Fruit fly (Drosophila melanogaster) whole organism, wandering third instar larva: Measurements from ENCODE around the gene CG9396.
A peak's percentile ranks its signal among the peaks of the same experiment; 100 is the strongest.

Source experiments
- Abd-B ChIP-seq: fragments of >200 bp; optimal IDR thresholded peaks from 2 replicates; lab custom pipeline; 2017; ENCODE audit warnings: missing biosample characterization, missing genetic modification characterization
- CG32264 ChIP-seq: fragments of 200-800 bp; sonication (Bioruptor generic); optimal IDR thresholded peaks from 2 replicates; lab custom pipeline; 2016; ENCODE audit warnings: missing biosample characterization, missing genetic modification characterization
- CG9705 ChIP-seq: fragments of 200-800 bp; sonication (Bioruptor generic); optimal IDR thresholded peaks from 2 replicates; lab custom pipeline; 2018; ENCODE audit warnings: missing biosample characterization, mild to moderate bottlenecking, missing genetic modification characterization
- CrebA ChIP-seq: fragments of 200-800 bp; sonication (Bioruptor generic); optimal IDR thresholded peaks from 2 replicates; lab custom pipeline; 2016; ENCODE audit warnings: missing biosample characterization, mild to moderate bottlenecking, missing genetic modification characterization, borderline replicate concordance
- Dfd ChIP-seq: fragments of >200 bp; optimal IDR thresholded peaks from 2 replicates; lab custom pipeline; 2017; ENCODE audit warnings: missing biosample characterization, missing genetic modification characterization
- Dif ChIP-seq: fragments of 200-275, 200-300 bp; sonication (Bioruptor generic); optimal IDR thresholded peaks from 2 replicates; lab custom pipeline; 2018; ENCODE audit warnings: missing biosample characterization, missing genetic modification characterization; ENCODE audit not compliant: partially characterized antibody
- GATAd ChIP-seq: sonication (Bioruptor generic); optimal IDR thresholded peaks from 2 replicates; lab custom pipeline; 2016; ENCODE audit warnings: missing biosample characterization, missing genetic modification characterization
- HLH106 ChIP-seq: fragments of 200-800 bp; optimal IDR thresholded peaks from 3 replicates; lab custom pipeline; 2019; ENCODE audit warnings: missing biosample characterization, mild to moderate bottlenecking, missing genetic modification characterization, moderate library complexity
- Hnf4 ChIP-seq: fragments of 200-800 bp; sonication (Bioruptor generic); optimal IDR thresholded peaks from 2 replicates; lab custom pipeline; 2016; ENCODE audit warnings: missing biosample characterization, mild to moderate bottlenecking, missing genetic modification characterization
- Hr78 ChIP-seq: fragments of >200 bp; optimal IDR thresholded peaks from 2 replicates; lab custom pipeline; 2017; ENCODE audit warnings: missing biosample characterization, missing genetic modification characterization
- Hr83 ChIP-seq: fragments of 200-300 bp; sonication (Bioruptor generic); optimal IDR thresholded peaks from 2 replicates; lab custom pipeline; 2016; ENCODE audit warnings: missing biosample characterization, mild to moderate bottlenecking, missing genetic modification characterization, moderate library complexity; ENCODE audit not compliant: poor library complexity, severe bottlenecking
- Jra ChIP-seq: sonication (Bioruptor generic); optimal IDR thresholded peaks from 2 replicates; lab custom pipeline; 2016; ENCODE audit warnings: missing biosample characterization, missing genetic modification characterization
- Mio ChIP-seq: sonication (Bioruptor generic); optimal IDR thresholded peaks from 2 replicates; lab custom pipeline; 2016; ENCODE audit warnings: missing biosample characterization, missing genetic modification characterization
- Myc ChIP-seq: fragments of >200 bp; optimal IDR thresholded peaks from 2 replicates; lab custom pipeline; 2017
- N ChIP-seq: fragments of >200 bp; optimal IDR thresholded peaks from 2 replicates; lab custom pipeline; 2018; ENCODE audit warnings: missing biosample characterization, missing external identifiers, missing genetic modification characterization
- OdsH ChIP-seq: fragments of 200-800 bp; sonication (Bioruptor generic); optimal IDR thresholded peaks from 2 replicates; lab custom pipeline; 2016; ENCODE audit warnings: missing biosample characterization, mild to moderate bottlenecking, missing genetic modification characterization
- Rel ChIP-seq, 2 experiments: fragments of 200-800 bp; sonication (Bioruptor generic) in 1 of 2; optimal IDR thresholded peaks; 2 replicates in 1 of 2; 3 replicates in 1 of 2; lab custom pipeline; 2016 to 2019; ENCODE audit warnings: mild to moderate bottlenecking in 2 of 2, missing biosample characterization in 2 of 2, missing genetic modification characterization in 2 of 2, moderate library complexity in 1 of 2
- Sp1 ChIP-seq: fragments of 200-800 bp; sonication (Bioruptor generic); optimal IDR thresholded peaks from 3 replicates; lab custom pipeline; 2019; ENCODE audit warnings: missing biosample characterization, mild to moderate bottlenecking, missing genetic modification characterization, moderate library complexity
- Vsx2 ChIP-seq: fragments of 200-300, 225-300 bp; sonication (Bioruptor generic); optimal IDR thresholded peaks from 2 replicates; lab custom pipeline; 2018; ENCODE audit warnings: missing biosample characterization, missing genetic modification characterization; ENCODE audit not compliant: partially characterized antibody
- br ChIP-seq: fragments of 200-800 bp; sonication (Bioruptor generic); optimal IDR thresholded peaks from 2 replicates; lab custom pipeline; 2016; ENCODE audit warnings: missing biosample characterization, missing genetic modification characterization
- brk ChIP-seq: fragments of 200-800 bp; sonication (Bioruptor generic); optimal IDR thresholded peaks from 2 replicates; lab custom pipeline; 2016; ENCODE audit warnings: missing biosample characterization, mild to moderate bottlenecking, missing genetic modification characterization
- dl ChIP-seq, 2 experiments: fragments of 175-275, 200-275 bp in 1 of 2; fragments of 200-275 bp in 1 of 2; sonication (Bioruptor generic); optimal IDR thresholded peaks; lab custom pipeline; 2018; ENCODE audit warnings: mild to moderate bottlenecking in 2 of 2, missing biosample characterization in 2 of 2, missing genetic modification characterization in 2 of 2, moderate library complexity in 2 of 2; ENCODE audit not compliant: partially characterized antibody in 2 of 2, insufficient read depth in 1 of 2
- dmrt93B ChIP-seq: fragments of 200-800 bp; sonication (Bioruptor generic); optimal IDR thresholded peaks from 2 replicates; lab custom pipeline; 2018; ENCODE audit warnings: missing biosample characterization, mild to moderate bottlenecking, missing genetic modification characterization
- dsf ChIP-seq: sonication (Bioruptor generic); optimal IDR thresholded peaks from 2 replicates; lab custom pipeline; 2016; ENCODE audit warnings: missing biosample characterization, missing genetic modification characterization, borderline replicate concordance
- ey ChIP-seq: fragments of 200-800 bp; sonication (Bioruptor generic); optimal IDR thresholded peaks from 2 replicates; lab custom pipeline; 2016; ENCODE audit warnings: missing biosample characterization, missing genetic modification characterization
- foxo ChIP-seq, 2 experiments: fragments of 200-800 bp; sonication (Bioruptor generic); optimal IDR thresholded peaks; 2 replicates in 1 of 2; 3 replicates in 1 of 2; lab custom pipeline; 2016 to 2017; ENCODE audit warnings: missing biosample characterization in 2 of 2, missing genetic modification characterization in 2 of 2
- fru ChIP-seq: fragments of 200-800 bp; sonication (Bioruptor generic); optimal IDR thresholded peaks from 3 replicates; lab custom pipeline; 2016; ENCODE audit warnings: missing biosample characterization, mild to moderate bottlenecking, missing genetic modification characterization
- h ChIP-seq: fragments of 200-800 bp; sonication (Bioruptor generic); optimal IDR thresholded peaks from 3 replicates; lab custom pipeline; 2016; ENCODE audit warnings: missing biosample characterization, mild to moderate bottlenecking, missing genetic modification characterization
- jim ChIP-seq: fragments of 175-275, 200-325 bp; sonication (Bioruptor generic); optimal IDR thresholded peaks from 2 replicates; lab custom pipeline; 2016; ENCODE audit warnings: missing biosample characterization, mild to moderate bottlenecking, missing genetic modification characterization
- lola ChIP-seq: fragments of >200 bp; optimal IDR thresholded peaks from 2 replicates; lab custom pipeline; 2017; ENCODE audit warnings: missing biosample characterization, missing genetic modification characterization
- pan ChIP-seq: fragments of >200 bp; optimal IDR thresholded peaks from 2 replicates; lab custom pipeline; 2017
- psq ChIP-seq: fragments of 200-800 bp; sonication (Bioruptor generic); optimal IDR thresholded peaks from 3 replicates; lab custom pipeline; 2017; ENCODE audit warnings: missing biosample characterization, mild to moderate bottlenecking, missing genetic modification characterization, moderate library complexity
- rgr ChIP-seq: fragments of 200-800 bp; sonication (Bioruptor generic); optimal IDR thresholded peaks from 3 replicates; lab custom pipeline; 2016; ENCODE audit warnings: missing biosample characterization, mild to moderate bottlenecking, missing genetic modification characterization
- sage ChIP-seq: fragments of 200-800 bp; sonication (Bioruptor generic); optimal IDR thresholded peaks from 2 replicates; lab custom pipeline; 2016; ENCODE audit warnings: missing biosample characterization, mild to moderate bottlenecking, missing genetic modification characterization
- sv ChIP-seq: fragments of 200-800 bp; sonication (Bioruptor generic); optimal IDR thresholded peaks from 3 replicates; lab custom pipeline; 2016; ENCODE audit warnings: missing biosample characterization, missing genetic modification characterization
- tai ChIP-seq: sonication (Bioruptor generic); optimal IDR thresholded peaks from 2 replicates; lab custom pipeline; 2016; ENCODE audit warnings: missing biosample characterization, missing genetic modification characterization
- usp ChIP-seq: fragments of >200 bp; optimal IDR thresholded peaks from 2 replicates; lab custom pipeline; 2017; ENCODE audit warnings: missing biosample characterization, missing genetic modification characterization
- woc ChIP-seq: sonication (Bioruptor generic); optimal IDR thresholded peaks from 2 replicates; lab custom pipeline; 2016; ENCODE audit warnings: missing biosample characterization, mild to moderate bottlenecking, missing genetic modification characterization

CG9396 gene

dm6 chr3R:9573812-9574587 is 2.6 kb upstream of the CG9396 start, which contains the start of gene CG9399:
TSS of gene CG9399 (minus strand) at chr3R:9574211.
- TF ChIP-seq brk (GFP tag; lab: Kevin White, UChicago) (peak; percentile 95), foxo (GFP tag; optimal IDR thresholded peaks at IDR 0.05; lab: Kevin White, UChicago) (peak in 1 of 2 experiments; percentile 98), CG9705 (GFP tag; lab: Kevin White, UChicago) (peak; percentile 88), OdsH (GFP tag; lab: Kevin White, UChicago) (peak; percentile 96), Hr83 (GFP tag; lab: Kevin White, UChicago) (peak; percentile 87), psq (GFP tag; lab: Kevin White, UChicago) (peak; percentile 94), Abd-B (GFP tag; lab: Kevin White, UChicago) (no peak), N (no peak), fru (peak; percentile 94), CrebA (no peak), dsf (GFP tag; lab: Kevin White, UChicago) (peak; percentile 94), dl (GFP tag; optimal IDR thresholded peaks at IDR 0.05; lab: Kevin White, UChicago; ENCODE audit: insufficient read depth in 1 of 2, partially characterized antibody in 2 of 2) (no peak), dmrt93B (GFP tag; lab: Kevin White, UChicago) (peak; percentile 95), Rel (GFP tag; optimal IDR thresholded peaks at IDR 0.05; lab: Kevin White, UChicago) (peak; percentile 77), Rel (tag; optimal IDR thresholded peaks at IDR 0.05; lab: Kevin White, UChicago) (peak; percentile 74), ey (GFP tag; lab: Kevin White, UChicago) (peak; percentile 95), Mio (GFP tag; lab: Kevin White, UChicago) (peak; percentile 83), jim (GFP tag; lab: Kevin White, UChicago) (peak; percentile 52), tai (GFP tag; lab: Kevin White, UChicago) (no peak), sage (GFP tag; lab: Kevin White, UChicago) (peak; percentile 89), h (GFP tag; lab: Kevin White, UChicago) (peak; percentile 97), sv (GFP tag; lab: Kevin White, UChicago) (peak; percentile 98), Myc (lab: Kevin White, UChicago) (peak; percentile 97), HLH106 (peak; percentile 97), Hnf4 (peak; percentile 97), Jra (GFP tag; lab: Kevin White, UChicago) (peak; percentile 95), Hr78 (GFP tag; lab: Kevin White, UChicago) (no peak), pan (lab: Kevin White, UChicago) (no peak), woc (peak; percentile 88), Dfd (GFP tag; lab: Kevin White, UChicago) (no peak), Sp1 (GFP tag; lab: Kevin White, UChicago) (peak; percentile 96), CG32264 (peak; percentile 86), lola (GFP tag; lab: Kevin White, UChicago) (no peak), GATAd (GFP tag; lab: Kevin White, UChicago) (peak; percentile 92), Dif (GFP tag; lab: Kevin White, UChicago) (no peak), br (GFP tag; lab: Kevin White, UChicago) (peak; percentile 96), usp (GFP tag; lab: Kevin White, UChicago) (no peak), rgr (GFP tag; lab: Kevin White, UChicago) (peak; percentile 98), Vsx2 (no peak)
- TF ChIP-seq, all 38 proteins: peak for 26
